Worm (Caenorhabditis elegans): ENCODE data around the gene hsp-25.

hsp-25 gene

ce11 chrX:5984581-5985039 is 54.8 kb downstream of the hsp-25 start, which contains the start of gene klp-13:
Gene klp-13 (plus strand): TSS chrX:5984989.
- no peak for TF ChIP-seq T22C8.4 (GFP tag; IDR thresholded peaks at IDR 0.05)
- TF ChIP-seq tab-1 (GFP tag; IDR thresholded peaks at IDR 0.05) = no peak
- peak; percentile 54; the same call in 1 of the 2 replicates for TF ChIP-seq ztf-23 (GFP tag; IDR thresholded peaks at IDR 0.05)
- peak; percentile 91 for TF ChIP-seq cog-1 (tag; optimal IDR thresholded peaks at IDR 0.05)
- TF ChIP-seq ref-1 (GFP tag; conservative IDR thresholded peaks at IDR 0.05) = 0 out of 2 replicates have a peak, but pooled peaks have one; percentile 9
- TF ChIP-seq flt-1 (GFP tag; IDR thresholded peaks at IDR 0.05) = peak; percentile 41; the same call in 1 of the 2 replicates
- TF ChIP-seq ztf-29 (GFP tag; IDR thresholded peaks at IDR 0.05) = peak; percentile 62; the same call in 1 of the 2 replicates
- no peak for TF ChIP-seq klf-2 (GFP tag; conservative IDR thresholded peaks at IDR 0.05)
- no peak for TF ChIP-seq med-1 (GFP tag; optimal IDR thresholded peaks at IDR 0.05; ENCODE audit: insufficient read depth)

All from whole organism, midembryonic.